Worm (Caenorhabditis elegans): Measurements from ENCODE around the gene nhr-107.

- no peak for TF ChIP-seq nhr-11 (tag; optimal IDR thresholded peaks at IDR 0.05)
- TF ChIP-seq mdl-1 (tag; optimal IDR thresholded peaks at IDR 0.05), result no peak
- TF ChIP-seq aly-2 (tag; optimal IDR thresholded peaks at IDR 0.05), result no peak
- TF ChIP-seq lsy-2 (tag; optimal IDR thresholded peaks at IDR 0.05), result no peak
- no peak for TF ChIP-seq unc-39 (tag; optimal IDR thresholded peaks at IDR 0.05)
These were observed 7.2 kb downstream of the nhr-107 start, which contains the start of gene nhr-140 for ce11 chrV:6989626-6990138.

All from whole organism, L4 larva.